Worm (Caenorhabditis elegans): ENCODE measurements around the gene rpb-11.

DNA sequence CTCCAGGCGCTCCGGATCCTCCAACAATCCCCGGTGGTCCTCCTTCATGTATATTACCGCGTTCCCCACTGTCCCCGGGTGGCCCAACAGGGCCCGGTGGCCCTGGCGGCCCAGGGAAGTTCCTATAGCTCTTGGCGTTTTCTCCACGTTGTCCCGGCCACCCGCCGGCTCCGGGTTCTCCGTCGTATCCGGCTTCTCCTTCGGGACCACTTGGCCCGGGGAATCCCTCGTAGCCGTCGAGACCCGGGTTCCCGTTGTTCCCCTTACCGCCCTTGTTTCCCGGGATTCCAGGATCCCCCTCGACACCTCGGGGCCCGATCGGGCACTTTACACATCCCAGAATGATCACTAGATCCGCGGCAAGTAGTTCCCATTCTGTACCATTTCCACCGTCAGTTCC, 31.3 kb downstream of the rpb-11 start:
- TF ChIP-seq ceh-82 (tag; optimal IDR thresholded peaks at IDR 0.05) (no peak), snpc-4 (tag; optimal IDR thresholded peaks at IDR 0.05) (no peak), fkh-10 (GFP tag; optimal IDR thresholded peaks at IDR 0.05) (no peak), unc-62 (GFP tag; optimal IDR thresholded peaks at IDR 0.05) (no peak), nhr-12 (tag; optimal IDR thresholded peaks at IDR 0.05) (no peak)

All from whole organism, L3 larva.